Fruit fly (Drosophila melanogaster) whole organism, embryonic: ENCODE results near the gene CG9760.

Source experiments
- Atf3 ChIP-seq: fragments of 200-800 bp; sonication (Bioruptor generic); optimal IDR thresholded peaks from 3 replicates; lab custom pipeline; 2016; ENCODE audit warnings: missing biosample characterization, missing genetic modification characterization
- Bdp1 ChIP-seq: fragments of 200-800 bp; sonication (Bioruptor generic); optimal IDR thresholded peaks from 3 replicates; lab custom pipeline; 2016; ENCODE audit warnings: missing biosample characterization, missing genetic modification characterization
- CG10959 ChIP-seq: fragments of 200-800 bp; sonication (Bioruptor generic); IDR thresholded peaks from 2 replicates; pipeline ENCODE4 v1.3.6; 2022; ENCODE audit warnings: missing biosample characterization, missing genetic modification characterization
- CG12744 ChIP-seq: fragments of 200-800 bp; sonication (Bioruptor generic); optimal IDR thresholded peaks from 2 replicates; lab custom pipeline; 2016; ENCODE audit warnings: missing biosample characterization, missing genetic modification characterization
- CG14710 ChIP-seq: fragments of 200-800 bp; sonication (Bioruptor generic); optimal IDR thresholded peaks from 3 replicates; lab custom pipeline; 2019; ENCODE audit warnings: missing biosample characterization, mild to moderate bottlenecking, missing genetic modification characterization, moderate library complexity
- CG15514 ChIP-seq: fragments of 200-800 bp; sonication (Bioruptor generic); optimal IDR thresholded peaks from 3 replicates; lab custom pipeline; 2017; ENCODE audit warnings: missing biosample characterization, missing genetic modification characterization, mild to moderate bottlenecking, moderate library complexity, missing genetic modification reagents
- CG15601 ChIP-seq: fragments of 200-800 bp; sonication (Bioruptor generic); optimal IDR thresholded peaks from 3 replicates; lab custom pipeline; 2019; ENCODE audit warnings: missing biosample characterization, mild to moderate bottlenecking, missing genetic modification characterization, moderate library complexity
- CG1647 ChIP-seq: fragments of 200-800 bp; sonication (Bioruptor generic); optimal IDR thresholded peaks from 3 replicates; lab custom pipeline; 2016; ENCODE audit warnings: missing biosample characterization, missing genetic modification characterization
- CG16815 ChIP-seq: fragments of 200-800 bp; sonication (Bioruptor generic); optimal IDR thresholded peaks from 3 replicates; lab custom pipeline; 2017; ENCODE audit warnings: missing biosample characterization, mild to moderate bottlenecking, missing genetic modification characterization
- CG17612 ChIP-seq: fragments of 200-800 bp; sonication (Bioruptor generic); IDR thresholded peaks from 2 replicates; pipeline ENCODE4 v1.3.6; 2022; ENCODE audit warnings: missing biosample characterization, missing genetic modification characterization
- CG18764 ChIP-seq: fragments of 200-800 bp; sonication (Bioruptor generic); optimal IDR thresholded peaks from 3 replicates; lab custom pipeline; 2016; ENCODE audit warnings: missing biosample characterization, missing genetic modification characterization
- CG34422 ChIP-seq: fragments of 200-800 bp; sonication (Bioruptor generic); IDR thresholded peaks from 3 replicates; pipeline ENCODE4 v1.3.6; 2022; ENCODE audit warnings: missing biosample characterization, missing genetic modification characterization
- CG4730 ChIP-seq: fragments of 200-800 bp; sonication (Bioruptor generic); IDR thresholded peaks from 2 replicates; pipeline ENCODE4 v1.3.6; 2022; ENCODE audit warnings: missing biosample characterization, missing genetic modification characterization
- CG6683 ChIP-seq: fragments of 200-800 bp; sonication (Bioruptor generic); optimal IDR thresholded peaks from 2 replicates; lab custom pipeline; 2017; ENCODE audit warnings: missing biosample characterization, mild to moderate bottlenecking, missing genetic modification characterization, missing genetic modification reagents
- CG6791 ChIP-seq: fragments of 200-800 bp; sonication (Bioruptor generic); IDR thresholded peaks from 3 replicates; pipeline ENCODE4 v1.3.6; 2022; ENCODE audit warnings: missing biosample characterization, missing genetic modification characterization; ENCODE audit not compliant: partially characterized antibody
- CG7928 ChIP-seq: fragments of 200-800 bp; sonication (Bioruptor generic); optimal IDR thresholded peaks from 2 replicates; lab custom pipeline; 2017; ENCODE audit warnings: missing biosample characterization, mild to moderate bottlenecking, missing genetic modification characterization
- CG8388 ChIP-seq: fragments of 200-800 bp; sonication (Bioruptor generic); optimal IDR thresholded peaks from 2 replicates; lab custom pipeline; 2019; ENCODE audit warnings: missing biosample characterization, mild to moderate bottlenecking, missing genetic modification characterization, moderate library complexity
- D ChIP-seq, 2 experiments: fragments of 200-800 bp in 1 of 2; fragments of >200 bp in 1 of 2; sonication (Bioruptor generic) in 1 of 2; optimal IDR thresholded peaks; 2 replicates in 1 of 2; 3 replicates in 1 of 2; lab custom pipeline; 2017; ENCODE audit warnings: mild to moderate bottlenecking in 1 of 2, missing biosample characterization in 1 of 2, missing genetic modification characterization in 1 of 2, missing genetic modification reagents in 1 of 2
- Dbx ChIP-seq: fragments of 200-800 bp; sonication (Bioruptor generic); IDR thresholded peaks from 3 replicates; pipeline ENCODE4 v1.3.6; 2022; ENCODE audit warnings: missing biosample characterization, missing genetic modification characterization
- Dip2 ChIP-seq: fragments of 200-800 bp; sonication (Bioruptor generic); IDR thresholded peaks from 2 replicates; pipeline ENCODE4 v1.3.6; 2022; ENCODE audit warnings: missing biosample characterization, missing genetic modification characterization
- HmgZ ChIP-seq: fragments of 200-800 bp; sonication (Bioruptor generic); optimal IDR thresholded peaks from 2 replicates; lab custom pipeline; 2018; ENCODE audit warnings: missing biosample characterization, mild to moderate bottlenecking, missing genetic modification characterization
- Max ChIP-seq: fragments of 200-800 bp; sonication (Bioruptor generic); optimal IDR thresholded peaks from 2 replicates; lab custom pipeline; 2016; ENCODE audit warnings: missing biosample characterization, mild to moderate bottlenecking, missing genetic modification characterization
- Side ChIP-seq: fragments of 200-800 bp; sonication (Bioruptor generic); optimal IDR thresholded peaks from 2 replicates; lab custom pipeline; 2016; ENCODE audit warnings: missing biosample characterization, missing genetic modification characterization
- Spps ChIP-seq: fragments of 200-800 bp; sonication (Bioruptor generic); optimal IDR thresholded peaks from 2 replicates; lab custom pipeline; 2018; ENCODE audit warnings: missing biosample characterization, mild to moderate bottlenecking, missing genetic modification characterization
- Vsx1 ChIP-seq: fragments of 200-800 bp; sonication (Bioruptor generic); optimal IDR thresholded peaks from 2 replicates; lab custom pipeline; 2017; ENCODE audit warnings: missing biosample characterization, mild to moderate bottlenecking, missing genetic modification characterization, missing genetic modification reagents
- crp ChIP-seq, 2 experiments: fragments of 200-800 bp; sonication (Bioruptor generic); optimal IDR thresholded peaks; 2 replicates in 1 of 2; 3 replicates in 1 of 2; lab custom pipeline; 2017; ENCODE audit warnings: missing biosample characterization in 2 of 2, missing genetic modification characterization in 2 of 2, mild to moderate bottlenecking in 1 of 2, moderate library complexity in 1 of 2
- dm ChIP-seq: fragments of 200-800 bp; sonication (Bioruptor generic); optimal IDR thresholded peaks from 3 replicates; lab custom pipeline; 2016; ENCODE audit warnings: missing biosample characterization, missing genetic modification characterization
- dysf ChIP-seq: fragments of 200-800 bp; sonication (Bioruptor generic); IDR thresholded peaks from 3 replicates; pipeline ENCODE4 v1.3.6; 2022; ENCODE audit warnings: missing biosample characterization, missing genetic modification characterization
- exex ChIP-seq: fragments of 200-800 bp; sonication (Bioruptor generic); optimal IDR thresholded peaks from 4 replicates; lab custom pipeline; 2018; ENCODE audit warnings: missing biosample characterization, mild to moderate bottlenecking, missing genetic modification characterization, moderate library complexity
- ham ChIP-seq: fragments of 200-800 bp; sonication (Bioruptor generic); IDR thresholded peaks from 2 replicates; pipeline ENCODE4 v1.3.6; 2022; ENCODE audit warnings: missing biosample characterization, missing genetic modification characterization
- hb ChIP-seq: fragments of 200-800 bp; sonication (Bioruptor generic); IDR thresholded peaks from 3 replicates; pipeline ENCODE4 v1.3.6; 2022; ENCODE audit warnings: missing biosample characterization, missing genetic modification characterization; ENCODE audit not compliant: partially characterized antibody
- jigr1 ChIP-seq: fragments of 200-800 bp; sonication (Bioruptor generic); IDR thresholded peaks from 3 replicates; pipeline ENCODE4 v1.3.6; 2022; ENCODE audit warnings: missing biosample characterization, missing genetic modification characterization
- kah ChIP-seq: fragments of 200-800 bp; sonication (Bioruptor generic); optimal IDR thresholded peaks from 2 replicates; lab custom pipeline; 2018; ENCODE audit warnings: missing biosample characterization, mild to moderate bottlenecking, missing genetic modification characterization
- ken ChIP-seq: fragments of 200-800 bp; sonication (Bioruptor generic); IDR thresholded peaks from 3 replicates; pipeline ENCODE4 v1.3.6; 2022; ENCODE audit warnings: missing biosample characterization, missing genetic modification characterization
- lilli ChIP-seq: fragments of 200-800 bp; sonication (Bioruptor generic); optimal IDR thresholded peaks from 3 replicates; lab custom pipeline; 2016; ENCODE audit warnings: missing biosample characterization, missing genetic modification characterization
- lola ChIP-seq, 3 experiments: fragments of >200 bp in 2 of 3; fragments of 200-800 bp in 1 of 3; sonication (Bioruptor generic) in 1 of 3; optimal IDR thresholded peaks; 2 replicates each; lab custom pipeline; 2017 to 2019; ENCODE audit warnings: missing biosample characterization in 3 of 3, missing genetic modification characterization in 3 of 3, mild to moderate bottlenecking in 1 of 3, moderate library complexity in 1 of 3
- pnt ChIP-seq: fragments of 200-800 bp; sonication (Bioruptor generic); optimal IDR thresholded peaks from 3 replicates; lab custom pipeline; 2016; ENCODE audit warnings: missing biosample characterization, missing genetic modification characterization
- prd ChIP-seq, 3 experiments: fragments of >200 bp in 2 of 3; fragments of 200-800 bp in 1 of 3; sonication (Bioruptor generic) in 1 of 3; optimal IDR thresholded peaks in 2 of 3; IDR thresholded peaks in 1 of 3; 2 replicates in 2 of 3; 3 replicates in 1 of 3; pipeline versions ENCODE4 v1.3.6 to Lab custom; 2017 to 2022; ENCODE audit warnings: missing biosample characterization in 1 of 3, missing genetic modification characterization in 1 of 3
- row ChIP-seq: fragments of 200-800 bp; sonication (Bioruptor generic); IDR thresholded peaks from 3 replicates; pipeline ENCODE4 v1.3.6; 2022; ENCODE audit warnings: missing biosample characterization, missing genetic modification characterization
- scrt ChIP-seq: fragments of 200-800 bp; sonication (Bioruptor generic); optimal IDR thresholded peaks from 2 replicates; lab custom pipeline; 2018; ENCODE audit warnings: missing biosample characterization, mild to moderate bottlenecking, missing genetic modification characterization, moderate library complexity
- sens-2 ChIP-seq: fragments of 200-800 bp; sonication (Bioruptor generic); IDR thresholded peaks from 2 replicates; pipeline ENCODE4 v1.3.6; 2022; ENCODE audit warnings: missing biosample characterization, missing genetic modification characterization
- seq ChIP-seq: fragments of 200-800 bp; sonication (Bioruptor generic); IDR thresholded peaks from 2 replicates; pipeline ENCODE4 v1.3.6; 2022; ENCODE audit warnings: missing biosample characterization, missing genetic modification characterization
- slou ChIP-seq: fragments of 200-800 bp; sonication (Bioruptor generic); optimal IDR thresholded peaks from 3 replicates; lab custom pipeline; 2016; ENCODE audit warnings: missing biosample characterization, missing genetic modification characterization
- stc ChIP-seq: fragments of 200-800 bp; sonication (Bioruptor generic); IDR thresholded peaks from 2 replicates; pipeline ENCODE4 v1.3.6; 2022; ENCODE audit warnings: missing biosample characterization, missing genetic modification characterization
- trem ChIP-seq: fragments of 200-800 bp; optimal IDR thresholded peaks from 3 replicates; lab custom pipeline; 2019; ENCODE audit warnings: missing biosample characterization, mild to moderate bottlenecking, missing genetic modification characterization, moderate library complexity
- ttk ChIP-seq: fragments of 200-800 bp; sonication (Bioruptor generic); IDR thresholded peaks from 2 replicates; pipeline ENCODE4 v2.1.2; 2022; ENCODE audit warnings: missing biosample characterization, missing genetic modification characterization
- zf30C ChIP-seq: fragments of 200-800 bp; sonication (Bioruptor generic); optimal IDR thresholded peaks from 3 replicates; lab custom pipeline; 2018; ENCODE audit warnings: missing biosample characterization, mild to moderate bottlenecking, missing genetic modification characterization

The CG9760 gene

DNA sequence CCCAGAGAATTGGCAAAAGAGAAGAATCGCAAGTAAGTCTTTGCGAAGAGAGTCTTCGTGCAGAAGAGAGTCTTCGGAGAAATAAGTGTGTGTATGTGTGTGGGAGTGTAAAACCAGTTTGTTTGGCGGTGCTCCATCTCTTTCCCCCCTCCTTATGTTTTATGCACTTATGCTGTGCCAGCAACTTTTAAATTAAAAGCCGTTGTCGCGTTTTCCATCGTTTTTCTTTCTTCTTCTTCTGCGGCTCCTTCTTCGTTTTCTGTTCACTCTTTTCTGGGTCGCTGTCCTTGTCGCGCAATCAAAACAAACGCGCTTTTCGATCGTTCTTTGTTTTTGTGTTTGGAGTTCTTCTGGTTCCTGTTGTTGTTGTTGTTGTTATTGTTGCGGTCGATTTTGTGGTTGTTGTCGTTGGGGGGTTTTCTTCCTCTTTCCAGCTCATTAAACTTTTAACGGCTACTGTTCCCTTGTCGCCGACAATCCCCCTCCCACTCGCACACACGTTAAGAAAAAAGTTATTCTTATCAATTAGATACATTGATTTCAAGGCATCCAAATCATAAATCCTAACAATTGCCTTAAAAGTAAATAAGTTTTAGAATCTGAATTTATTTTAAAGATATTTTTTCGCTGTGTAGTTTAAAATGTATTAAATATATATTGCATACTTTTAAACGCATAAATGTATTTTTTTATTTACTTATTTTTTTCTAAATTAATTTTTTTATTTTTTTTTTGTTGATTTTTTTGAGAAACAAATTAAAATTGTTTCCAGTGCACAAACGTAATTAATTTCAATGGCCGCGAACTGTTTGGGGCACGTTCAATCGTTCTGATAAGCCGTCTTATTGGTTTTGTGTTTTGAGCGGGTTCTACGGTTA, 52.2 kb downstream of the CG9760 start (continued):
- peak in 1 of 3 experiments; percentile 98 for TF ChIP-seq lola (GFP tag; optimal IDR thresholded peaks at IDR 0.05; lab: Kevin White, UChicago)
- TF ChIP-seq CG4730 (GFP tag; lab: Robert Waterston, UW): peak; percentile 67
- no peak for TF ChIP-seq CG17612 (GFP tag; lab: Robert Waterston, UW)
- TF ChIP-seq scrt: no peak
- peak; percentile 71 for TF ChIP-seq zf30C (GFP tag; lab: Kevin White, UChicago)
- peak; percentile 59 for TF ChIP-seq kah (GFP tag; lab: Kevin White, UChicago)
- no peak for TF ChIP-seq hb (GFP tag; lab: Robert Waterston, UW)
- TF ChIP-seq CG14710: peak; percentile 94
- no peak for TF ChIP-seq ham (GFP tag; lab: Robert Waterston, UW)
- TF ChIP-seq CG6683 (GFP tag; lab: Kevin White, UChicago): peak; percentile 71
- TF ChIP-seq Dbx (GFP tag; lab: Robert Waterston, UW): 0 out of 3 replicates have a peak, but pooled peaks have one; percentile 16
- TF ChIP-seq row (GFP tag; lab: Robert Waterston, UW): peak; percentile 77
- TF ChIP-seq dysf (GFP tag; lab: Robert Waterston, UW): peak; percentile 85
- TF ChIP-seq trem (tag; lab: Kevin White, UChicago): peak; percentile 91
- peak; percentile 70 for TF ChIP-seq stc (GFP tag; lab: Robert Waterston, UW)
- TF ChIP-seq Dip2: no peak
- no peak for TF ChIP-seq Atf3
- no peak for TF ChIP-seq D (optimal IDR thresholded peaks at IDR 0.05; lab: Kevin White, UChicago)
- TF ChIP-seq D (GFP tag; optimal IDR thresholded peaks at IDR 0.05; lab: Kevin White, UChicago): peak; percentile 79
- TF ChIP-seq CG10959 (GFP tag; lab: Robert Waterston, UW): no peak
- peak; percentile 69 for TF ChIP-seq Vsx1 (GFP tag; lab: Kevin White, UChicago)
- no peak for TF ChIP-seq CG12744 (GFP tag; lab: Kevin White, UChicago)
- peak; percentile 62; the same call in 1 of the 3 replicates for TF ChIP-seq ken (GFP tag; lab: Robert Waterston, UW)
- peak; percentile 60 for TF ChIP-seq exex
- peak; percentile 26 for TF ChIP-seq CG15514 (GFP tag; lab: Kevin White, UChicago)
- peak; percentile 5 for TF ChIP-seq CG1647 (GFP tag; lab: Kevin White, UChicago)
- no peak for TF ChIP-seq CG6791 (GFP tag; lab: Robert Waterston, UW)
- TF ChIP-seq HmgZ (tag; lab: Kevin White, UChicago): peak; percentile 21
- TF ChIP-seq jigr1: no peak; the same call in 2 of the 3 replicates
- TF ChIP-seq Spps: peak; percentile 95
- TF ChIP-seq Max (GFP tag; lab: Kevin White, UChicago): peak; percentile 45
- peak; percentile 69; the same call in 2 of the 3 replicates for TF ChIP-seq CG34422 (GFP tag; lab: Robert Waterston, UW)
- TF ChIP-seq pnt (GFP tag; lab: Kevin White, UChicago): no peak
- TF ChIP-seq CG7928: no peak
- TF ChIP-seq CG18764: peak; percentile 62
- no peak for TF ChIP-seq Bdp1 (GFP tag; lab: Kevin White, UChicago)
- TF ChIP-seq CG16815 (GFP tag; lab: Kevin White, UChicago): peak; percentile 69
- no peak for TF ChIP-seq seq (GFP tag; lab: Robert Waterston, UW)
- no peak for TF ChIP-seq prd (optimal IDR thresholded peaks at IDR 0.05; lab: Kevin White, UChicago)
- TF ChIP-seq prd (GFP tag; IDR thresholded peaks at IDR 0.05; lab: Robert Waterston, UW): peak; percentile 71
- TF ChIP-seq CG8388 (GFP tag; lab: Kevin White, UChicago): peak; percentile 85
- no peak for TF ChIP-seq dm
- peak in 1 of 2 experiments; percentile 3 for TF ChIP-seq crp (GFP tag; optimal IDR thresholded peaks at IDR 0.05; lab: Kevin White, UChicago)
- TF ChIP-seq slou (GFP tag; lab: Kevin White, UChicago): no peak
- TF ChIP-seq lilli: peak; percentile 36
- TF ChIP-seq sens-2: no peak
- TF ChIP-seq ttk (GFP tag; lab: Robert Waterston, UW): peak; percentile 65
- TF ChIP-seq Side: no peak
- TF ChIP-seq CG15601 (tag; lab: Kevin White, UChicago): peak; percentile 95
